Fruit fly (Drosophila melanogaster) whole organism, wandering third instar larva: ENCODE results near the gene CG7069.

Experiments used
- Abd-B ChIP-seq: fragments of >200 bp; optimal IDR thresholded peaks from 2 replicates; lab custom pipeline; 2017; ENCODE audit warnings: missing biosample characterization, missing genetic modification characterization
- CG9705 ChIP-seq: fragments of 200-800 bp; sonication (Bioruptor generic); optimal IDR thresholded peaks from 2 replicates; lab custom pipeline; 2018; ENCODE audit warnings: missing biosample characterization, mild to moderate bottlenecking, missing genetic modification characterization
- CrebA ChIP-seq: fragments of 200-800 bp; sonication (Bioruptor generic); optimal IDR thresholded peaks from 2 replicates; lab custom pipeline; 2016; ENCODE audit warnings: missing biosample characterization, mild to moderate bottlenecking, missing genetic modification characterization, borderline replicate concordance
- GATAd ChIP-seq: sonication (Bioruptor generic); optimal IDR thresholded peaks from 2 replicates; lab custom pipeline; 2016; ENCODE audit warnings: missing biosample characterization, missing genetic modification characterization
- Hnf4 ChIP-seq: fragments of 200-800 bp; sonication (Bioruptor generic); optimal IDR thresholded peaks from 2 replicates; lab custom pipeline; 2016; ENCODE audit warnings: missing biosample characterization, mild to moderate bottlenecking, missing genetic modification characterization
- Hr78 ChIP-seq: fragments of >200 bp; optimal IDR thresholded peaks from 2 replicates; lab custom pipeline; 2017; ENCODE audit warnings: missing biosample characterization, missing genetic modification characterization
- Hr83 ChIP-seq: fragments of 200-300 bp; sonication (Bioruptor generic); optimal IDR thresholded peaks from 2 replicates; lab custom pipeline; 2016; ENCODE audit warnings: missing biosample characterization, mild to moderate bottlenecking, missing genetic modification characterization, moderate library complexity; ENCODE audit not compliant: poor library complexity, severe bottlenecking
- Mio ChIP-seq: sonication (Bioruptor generic); optimal IDR thresholded peaks from 2 replicates; lab custom pipeline; 2016; ENCODE audit warnings: missing biosample characterization, missing genetic modification characterization
- Myc ChIP-seq: fragments of >200 bp; optimal IDR thresholded peaks from 2 replicates; lab custom pipeline; 2017
- N ChIP-seq: fragments of >200 bp; optimal IDR thresholded peaks from 2 replicates; lab custom pipeline; 2018; ENCODE audit warnings: missing biosample characterization, missing external identifiers, missing genetic modification characterization
- OdsH ChIP-seq: fragments of 200-800 bp; sonication (Bioruptor generic); optimal IDR thresholded peaks from 2 replicates; lab custom pipeline; 2016; ENCODE audit warnings: missing biosample characterization, mild to moderate bottlenecking, missing genetic modification characterization
- Rel ChIP-seq, 2 experiments: fragments of 200-800 bp; sonication (Bioruptor generic) in 1 of 2; optimal IDR thresholded peaks; 2 replicates in 1 of 2; 3 replicates in 1 of 2; lab custom pipeline; 2016 to 2019; ENCODE audit warnings: mild to moderate bottlenecking in 2 of 2, missing biosample characterization in 2 of 2, missing genetic modification characterization in 2 of 2, moderate library complexity in 1 of 2
- Sp1 ChIP-seq: fragments of 200-800 bp; sonication (Bioruptor generic); optimal IDR thresholded peaks from 3 replicates; lab custom pipeline; 2019; ENCODE audit warnings: missing biosample characterization, mild to moderate bottlenecking, missing genetic modification characterization, moderate library complexity
- Vsx2 ChIP-seq: fragments of 200-300, 225-300 bp; sonication (Bioruptor generic); optimal IDR thresholded peaks from 2 replicates; lab custom pipeline; 2018; ENCODE audit warnings: missing biosample characterization, missing genetic modification characterization; ENCODE audit not compliant: partially characterized antibody
- br ChIP-seq: fragments of 200-800 bp; sonication (Bioruptor generic); optimal IDR thresholded peaks from 2 replicates; lab custom pipeline; 2016; ENCODE audit warnings: missing biosample characterization, missing genetic modification characterization
- brk ChIP-seq: fragments of 200-800 bp; sonication (Bioruptor generic); optimal IDR thresholded peaks from 2 replicates; lab custom pipeline; 2016; ENCODE audit warnings: missing biosample characterization, mild to moderate bottlenecking, missing genetic modification characterization
- dl ChIP-seq, 2 experiments: fragments of 175-275, 200-275 bp in 1 of 2; fragments of 200-275 bp in 1 of 2; sonication (Bioruptor generic); optimal IDR thresholded peaks; lab custom pipeline; 2018; ENCODE audit warnings: mild to moderate bottlenecking in 2 of 2, missing biosample characterization in 2 of 2, missing genetic modification characterization in 2 of 2, moderate library complexity in 2 of 2; ENCODE audit not compliant: partially characterized antibody in 2 of 2, insufficient read depth in 1 of 2
- dmrt93B ChIP-seq: fragments of 200-800 bp; sonication (Bioruptor generic); optimal IDR thresholded peaks from 2 replicates; lab custom pipeline; 2018; ENCODE audit warnings: missing biosample characterization, mild to moderate bottlenecking, missing genetic modification characterization
- dsf ChIP-seq: sonication (Bioruptor generic); optimal IDR thresholded peaks from 2 replicates; lab custom pipeline; 2016; ENCODE audit warnings: missing biosample characterization, missing genetic modification characterization, borderline replicate concordance
- ey ChIP-seq: fragments of 200-800 bp; sonication (Bioruptor generic); optimal IDR thresholded peaks from 2 replicates; lab custom pipeline; 2016; ENCODE audit warnings: missing biosample characterization, missing genetic modification characterization
- foxo ChIP-seq, 2 experiments: fragments of 200-800 bp; sonication (Bioruptor generic); optimal IDR thresholded peaks; 2 replicates in 1 of 2; 3 replicates in 1 of 2; lab custom pipeline; 2016 to 2017; ENCODE audit warnings: missing biosample characterization in 2 of 2, missing genetic modification characterization in 2 of 2
- h ChIP-seq: fragments of 200-800 bp; sonication (Bioruptor generic); optimal IDR thresholded peaks from 3 replicates; lab custom pipeline; 2016; ENCODE audit warnings: missing biosample characterization, mild to moderate bottlenecking, missing genetic modification characterization
- pan ChIP-seq: fragments of >200 bp; optimal IDR thresholded peaks from 2 replicates; lab custom pipeline; 2017
- psq ChIP-seq: fragments of 200-800 bp; sonication (Bioruptor generic); optimal IDR thresholded peaks from 3 replicates; lab custom pipeline; 2017; ENCODE audit warnings: missing biosample characterization, mild to moderate bottlenecking, missing genetic modification characterization, moderate library complexity
- rgr ChIP-seq: fragments of 200-800 bp; sonication (Bioruptor generic); optimal IDR thresholded peaks from 3 replicates; lab custom pipeline; 2016; ENCODE audit warnings: missing biosample characterization, mild to moderate bottlenecking, missing genetic modification characterization
- sage ChIP-seq: fragments of 200-800 bp; sonication (Bioruptor generic); optimal IDR thresholded peaks from 2 replicates; lab custom pipeline; 2016; ENCODE audit warnings: missing biosample characterization, mild to moderate bottlenecking, missing genetic modification characterization
- tai ChIP-seq: sonication (Bioruptor generic); optimal IDR thresholded peaks from 2 replicates; lab custom pipeline; 2016; ENCODE audit warnings: missing biosample characterization, missing genetic modification characterization
- usp ChIP-seq: fragments of >200 bp; optimal IDR thresholded peaks from 2 replicates; lab custom pipeline; 2017; ENCODE audit warnings: missing biosample characterization, missing genetic modification characterization

The CG7069 gene

DNA sequence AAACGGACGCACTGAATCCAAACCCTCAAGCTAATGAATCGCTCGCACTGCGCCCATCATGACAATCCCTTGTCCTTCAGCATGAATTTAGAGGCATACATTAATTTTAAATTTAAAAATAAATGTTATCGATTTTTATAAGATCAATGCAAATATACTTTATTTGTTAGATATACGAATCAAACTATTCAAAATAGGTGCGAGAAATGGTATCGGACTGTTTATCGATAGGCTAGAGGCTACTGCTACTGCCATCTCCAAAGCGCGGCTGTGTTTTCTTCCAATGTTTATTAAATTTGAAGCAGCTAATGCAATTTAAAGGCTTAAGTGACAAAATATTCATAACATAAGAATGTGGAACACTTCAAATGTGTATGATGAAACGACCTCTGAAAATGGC lies 8.4 kb downstream of the CG7069 start, which contains the start of gene CG43342:
Gene CG43342, plus strand, starts transcription at position 264 of the 400 bp plus-strand sequence.
- TF ChIP-seq Hr78 (GFP tag; lab: Kevin White, UChicago) (no peak), dmrt93B (GFP tag; lab: Kevin White, UChicago) (no peak), Sp1 (GFP tag; lab: Kevin White, UChicago) (no peak), br (no peak), Mio (no peak), foxo (GFP tag; optimal IDR thresholded peaks at IDR 0.05; lab: Kevin White, UChicago) (no peak), tai (GFP tag; lab: Kevin White, UChicago) (no peak), dl (GFP tag; optimal IDR thresholded peaks at IDR 0.05; lab: Kevin White, UChicago; ENCODE audit: insufficient read depth in 1 of 2, partially characterized antibody in 2 of 2) (no peak), brk (GFP tag; lab: Kevin White, UChicago) (no peak), Hr83 (GFP tag; lab: Kevin White, UChicago) (no peak), Rel (GFP tag; optimal IDR thresholded peaks at IDR 0.05; lab: Kevin White, UChicago) (no peak), Rel (tag; optimal IDR thresholded peaks at IDR 0.05; lab: Kevin White, UChicago) (no peak), Abd-B (GFP tag; lab: Kevin White, UChicago) (no peak), usp (no peak), N (no peak), h (GFP tag; lab: Kevin White, UChicago) (no peak), dsf (GFP tag; lab: Kevin White, UChicago) (no peak), GATAd (GFP tag; lab: Kevin White, UChicago) (no peak), OdsH (GFP tag; lab: Kevin White, UChicago) (no peak)

DNA sequence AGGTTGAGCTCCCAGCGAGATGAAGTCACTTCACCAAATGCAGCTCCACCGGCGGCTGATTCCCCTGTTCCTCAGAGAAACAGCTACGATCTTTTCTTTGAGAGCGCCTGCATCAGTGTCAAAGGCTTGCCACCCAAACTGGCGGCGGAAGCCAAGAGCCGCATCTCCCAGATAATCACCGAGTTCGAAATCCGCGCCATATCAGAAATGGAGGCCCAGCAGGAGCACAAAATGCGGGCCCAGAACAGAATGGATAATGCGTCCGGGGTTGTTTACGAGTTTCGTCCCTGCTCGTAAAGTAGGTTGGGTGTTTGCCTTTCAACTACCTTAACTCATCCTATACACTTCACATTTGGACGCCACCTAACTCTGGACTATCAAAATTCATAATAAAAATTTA lies 9.1 kb downstream of the CG7069 start, which contains the start of gene Gpdh3:
Gene Gpdh3, plus strand, starts transcription at position 301 of the 400 bp plus-strand sequence.
- TF ChIP-seq Rel (GFP tag; optimal IDR thresholded peaks at IDR 0.05; lab: Kevin White, UChicago): no peak
- TF ChIP-seq Rel (tag; optimal IDR thresholded peaks at IDR 0.05; lab: Kevin White, UChicago): no peak
- no peak for TF ChIP-seq h (GFP tag; lab: Kevin White, UChicago)
- no peak for TF ChIP-seq Mio
- TF ChIP-seq Myc (lab: Kevin White, UChicago): no peak
- no peak for TF ChIP-seq GATAd (GFP tag; lab: Kevin White, UChicago)
- no peak for TF ChIP-seq foxo (GFP tag; optimal IDR thresholded peaks at IDR 0.05; lab: Kevin White, UChicago)

DNA sequence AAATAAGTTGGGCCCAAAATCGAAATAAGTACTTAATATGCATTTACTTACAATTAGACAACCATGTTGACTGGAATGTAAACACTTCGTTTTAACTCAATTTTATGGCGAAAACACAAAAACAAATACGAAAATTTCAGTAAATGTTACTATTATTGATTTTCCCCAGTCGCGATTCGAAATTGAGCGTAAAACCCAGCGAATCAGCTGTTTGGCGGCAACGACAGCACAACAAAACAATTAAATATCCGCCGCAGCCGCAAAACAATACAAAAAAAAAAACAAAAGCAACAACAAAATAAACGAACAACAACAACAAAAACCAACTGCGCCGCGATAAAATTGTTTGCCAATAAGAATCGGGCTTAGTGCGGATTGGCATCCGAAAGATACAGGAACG lies 17.0 kb downstream of the CG7069 start, which contains the start of the genes CAH8 and CG7059:
Gene CAH8, minus strand, starts transcription at position 101 of the 400 bp plus-strand sequence.
Gene CG7059, plus strand, starts transcription at position 167 of the 400 bp plus-strand sequence.
- TF ChIP-seq Abd-B (GFP tag; lab: Kevin White, UChicago): no peak
- no peak for TF ChIP-seq Sp1 (GFP tag; lab: Kevin White, UChicago)
- TF ChIP-seq foxo (GFP tag; optimal IDR thresholded peaks at IDR 0.05; lab: Kevin White, UChicago): no peak
- no peak for TF ChIP-seq pan
- TF ChIP-seq GATAd (GFP tag; lab: Kevin White, UChicago): no peak
- no peak for TF ChIP-seq rgr (GFP tag; lab: Kevin White, UChicago)
- no peak for TF ChIP-seq sage (GFP tag; lab: Kevin White, UChicago)
- no peak for TF ChIP-seq Rel (GFP tag; optimal IDR thresholded peaks at IDR 0.05; lab: Kevin White, UChicago)
- no peak for TF ChIP-seq Rel (tag; optimal IDR thresholded peaks at IDR 0.05; lab: Kevin White, UChicago)
- TF ChIP-seq Vsx2 (GFP tag; lab: Kevin White, UChicago): no peak
- TF ChIP-seq dsf (GFP tag; lab: Kevin White, UChicago): no peak
- TF ChIP-seq N: no peak
- TF ChIP-seq Hnf4 (GFP tag; lab: Kevin White, UChicago): no peak
- no peak for TF ChIP-seq brk (GFP tag; lab: Kevin White, UChicago)

DNA sequence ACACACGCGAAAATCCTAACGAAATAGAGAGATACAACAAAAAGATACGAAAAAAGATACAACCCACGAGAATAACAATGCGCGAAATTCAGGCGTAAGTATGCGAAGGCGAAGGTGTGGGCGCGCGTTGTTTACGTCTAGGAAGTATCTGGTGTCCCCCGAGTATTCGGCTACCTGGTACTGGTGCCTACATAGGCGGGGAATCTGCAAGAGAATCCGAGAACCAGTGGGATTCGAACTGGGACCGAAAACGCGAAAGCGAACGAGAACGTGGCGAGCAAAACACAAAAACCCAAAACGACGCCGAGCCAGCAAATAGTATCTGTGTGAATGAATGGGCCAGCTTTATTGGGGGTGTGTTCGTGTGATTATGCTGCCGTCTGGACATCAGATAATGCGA lies 17.5 kb downstream of the CG7069 start:
- TF ChIP-seq pan (no peak), CG9705 (GFP tag; lab: Kevin White, UChicago) (no peak), psq (GFP tag; lab: Kevin White, UChicago) (peak; percentile 45)

DNA sequence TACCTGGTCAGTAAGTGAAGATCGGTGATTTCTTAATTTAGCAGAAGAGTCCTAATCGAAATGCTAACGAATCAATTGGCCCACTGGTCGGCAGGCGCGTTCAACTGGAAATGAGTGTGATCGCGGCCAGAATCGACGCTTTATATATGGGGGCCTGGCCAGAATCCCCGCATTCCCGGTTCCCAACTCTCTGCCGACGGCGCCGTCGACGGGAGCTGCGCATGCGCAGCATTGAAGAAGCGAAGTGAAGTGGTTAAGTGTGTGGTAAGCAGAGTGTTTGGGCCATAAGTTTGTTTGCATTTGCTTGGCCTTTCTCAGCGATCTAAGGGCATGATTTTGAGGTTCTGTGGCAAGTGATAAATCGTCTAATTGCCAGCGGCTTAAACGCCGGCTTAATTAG lies 21.4 kb downstream of the CG7069 start, which contains the start of gene CG13857:
Gene CG13857, minus strand, starts transcription at position 101 of the 400 bp plus-strand sequence.
- TF ChIP-seq ey: no peak
- no peak for TF ChIP-seq CrebA
